Worm (Caenorhabditis elegans) whole organism, L4/young adult: ENCODE results near the gene pac-1.

Experiments used
- W03F9.2 ChIP-seq: fragments of 150-350 bp; optimal IDR thresholded peaks from 2 replicates; lab custom pipeline; 2014; ENCODE audit warnings: missing biosample characterization, missing genetic modification characterization
- dao-5 ChIP-seq: sonication (generic microtip); optimal IDR thresholded peaks from 2 replicates; lab custom pipeline; 2016; ENCODE audit warnings: missing genotype, missing genetic modification characterization, moderate library complexity, missing compliant biosample characterization

ce11 chrIII:8479322-8479864 lies 15.4 kb upstream of the pac-1 start:
- no peak for TF ChIP-seq dao-5
- TF ChIP-seq W03F9.2 (tag; lab: Kevin White, UChicago): no peak
